Fruit fly (Drosophila melanogaster) ovary, adult (tissue): ENCODE data around the gene CG11975.

Source experiments
- CG17801 ChIP-seq: fragments of 200-800 bp; optimal IDR thresholded peaks from 2 replicates; lab custom pipeline; 2019; ENCODE audit warnings: missing biosample characterization, mild to moderate bottlenecking, missing genetic modification characterization, moderate library complexity; ENCODE audit not compliant: partially characterized antibody

The CG11975 gene

dm6 chr3R:8992928-8993579 lies at the start of gene CG11975:
Gene CG11975, plus strand, starts transcription at chr3R:8993253.
- peak; percentile 75 for TF ChIP-seq CG17801 (GFP tag; lab: Kevin White, UChicago)

dm6 chr3R:8944866-8945265 lies 48.2 kb upstream of the CG11975 start, which contains the start of gene CG11964:
Gene CG11964, minus strand, starts transcription at chr3R:8945020.
- no peak for TF ChIP-seq CG17801 (GFP tag; lab: Kevin White, UChicago)

DNA sequence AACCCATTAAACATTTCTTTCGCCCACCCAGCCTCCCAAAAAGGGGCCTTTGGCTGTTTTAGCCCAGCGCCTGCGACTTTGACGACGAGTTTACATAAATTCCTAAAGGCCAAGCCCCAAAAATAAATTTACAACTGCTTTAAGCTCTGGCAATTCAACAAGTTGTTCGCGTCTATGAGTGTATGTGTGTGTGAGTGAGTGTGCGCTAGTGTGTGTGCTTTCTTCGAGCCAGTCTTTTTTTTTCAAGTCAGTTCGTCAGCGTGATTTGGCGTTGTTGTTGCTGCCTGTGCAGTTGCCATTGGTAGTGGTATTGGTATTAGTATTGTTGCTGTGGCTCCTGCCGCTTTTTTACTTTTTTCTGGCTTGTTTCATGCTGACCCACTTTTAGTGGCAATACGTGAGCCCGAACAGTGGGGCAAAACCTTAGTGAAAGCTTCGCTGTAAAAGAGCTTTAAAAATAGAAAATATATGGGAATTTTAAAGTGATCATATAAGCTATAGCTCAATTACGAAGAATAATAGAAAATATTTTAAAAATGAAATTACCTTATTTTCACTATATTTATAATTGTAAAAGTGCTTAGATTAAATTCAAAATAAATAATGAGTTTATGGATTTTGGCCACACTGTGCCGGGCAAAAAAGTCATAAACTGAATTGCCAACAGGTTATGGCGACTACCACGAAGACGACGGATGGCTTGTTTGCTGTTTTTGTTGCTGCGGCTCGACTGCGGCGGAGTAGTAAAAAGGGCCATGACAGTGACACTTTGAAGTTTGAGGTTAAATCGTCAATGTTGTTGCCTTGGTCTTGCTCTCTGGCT lies 47.3 kb upstream of the CG11975 start:
- no peak for TF ChIP-seq CG17801 (GFP tag; lab: Kevin White, UChicago)

- no peak for TF ChIP-seq CG17801 (GFP tag; lab: Kevin White, UChicago)
Observed at dm6 chr3R:8946429-8946828, 46.6 kb upstream of the CG11975 start.

DNA sequence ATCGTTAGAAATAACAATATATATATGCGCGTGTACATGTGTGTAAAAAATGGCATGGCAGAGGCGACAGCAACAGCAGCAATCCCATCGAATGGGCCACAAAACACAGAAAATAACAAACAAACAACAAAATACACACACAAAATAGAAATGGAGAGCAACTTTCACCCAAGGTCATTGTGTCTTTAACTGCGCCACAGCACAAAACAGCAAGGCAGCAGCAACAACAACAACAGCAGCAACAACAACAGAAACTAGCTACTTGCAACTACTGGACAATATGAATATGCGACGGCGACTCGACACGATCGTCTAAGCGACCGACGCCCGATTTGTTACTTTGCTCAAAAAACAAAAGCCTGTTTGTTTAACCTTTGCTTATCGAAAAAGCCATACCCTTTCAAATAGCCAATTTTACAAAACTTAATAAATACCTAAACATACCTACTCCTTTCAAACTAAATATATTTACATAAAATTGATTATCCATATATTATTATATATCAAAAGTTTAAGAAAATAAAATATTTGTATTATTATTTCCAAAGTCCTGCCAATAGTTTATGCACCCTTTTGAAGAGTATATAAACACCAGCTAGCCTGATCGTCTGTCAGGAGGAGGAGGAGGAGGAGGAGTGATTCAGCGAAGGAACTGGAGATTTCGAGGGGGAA lies 45.2 kb upstream of the CG11975 start:
- TF ChIP-seq CG17801 (GFP tag; lab: Kevin White, UChicago) = no peak

DNA sequence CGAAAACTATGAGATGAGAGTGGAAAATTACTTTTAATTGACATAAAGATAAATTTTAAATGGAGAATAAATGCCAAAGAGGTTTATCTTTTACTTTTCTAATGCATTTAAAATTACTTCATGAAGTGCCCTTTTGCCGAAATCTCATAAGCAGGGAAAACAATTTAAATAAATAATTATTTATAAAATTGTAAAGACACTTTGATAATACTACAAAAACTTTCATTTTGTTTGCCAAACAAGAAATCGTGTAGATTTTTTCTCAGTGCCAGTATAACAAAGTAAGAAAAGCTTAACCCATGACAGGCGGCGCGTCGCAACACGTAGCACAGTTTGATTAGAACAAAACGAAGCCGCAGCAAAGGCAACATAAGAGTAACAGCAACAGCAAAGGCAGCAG lies 44.2 kb upstream of the CG11975 start:
- TF ChIP-seq CG17801 (GFP tag; lab: Kevin White, UChicago) = no peak

dm6 chr3R:8949334-8950066 lies 43.6 kb upstream of the CG11975 start:
- no peak for TF ChIP-seq CG17801 (GFP tag; lab: Kevin White, UChicago)

DNA sequence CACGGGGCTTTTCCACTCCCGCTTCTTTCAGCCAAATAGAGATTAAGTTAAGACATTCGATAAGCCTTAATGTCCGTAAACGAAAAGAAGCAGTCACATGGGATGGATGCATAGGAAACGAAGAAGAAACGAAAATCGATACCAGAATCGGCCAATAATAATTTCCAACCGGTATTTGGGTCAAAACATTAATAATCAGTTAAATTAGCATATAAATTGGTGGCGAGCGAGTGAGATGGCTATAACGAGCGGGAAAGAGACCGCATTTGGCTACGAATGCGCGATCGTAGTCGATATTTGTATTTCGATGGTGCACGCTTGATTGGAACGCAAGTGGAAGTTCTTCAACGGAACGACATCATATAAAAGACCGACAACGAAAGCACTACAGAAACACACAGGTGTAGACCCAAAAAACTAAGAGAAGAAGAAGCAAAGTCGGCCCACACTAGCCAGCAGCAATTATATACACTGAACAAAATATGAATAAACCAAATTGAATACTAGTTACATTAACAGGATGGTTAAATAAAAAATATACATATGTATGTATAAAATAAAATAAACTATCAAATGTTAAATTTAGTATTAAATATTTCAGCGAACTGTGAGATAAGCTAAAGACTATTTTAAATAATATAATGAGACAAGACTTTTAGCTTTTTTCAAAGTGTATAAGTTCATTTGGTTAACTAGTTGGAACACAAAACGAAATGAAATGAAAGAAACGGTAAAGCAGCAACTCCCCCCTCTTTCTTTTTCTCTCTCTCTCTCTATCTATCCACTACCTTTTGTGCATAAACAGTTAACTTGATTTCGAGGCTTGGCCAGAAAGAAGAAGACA lies 38.3 kb upstream of the CG11975 start:
- no peak for TF ChIP-seq CG17801 (GFP tag; lab: Kevin White, UChicago)

- no peak for TF ChIP-seq CG17801 (GFP tag; lab: Kevin White, UChicago)
Observed at dm6 chr3R:8955359-8955820, 37.7 kb upstream of the CG11975 start.

DNA sequence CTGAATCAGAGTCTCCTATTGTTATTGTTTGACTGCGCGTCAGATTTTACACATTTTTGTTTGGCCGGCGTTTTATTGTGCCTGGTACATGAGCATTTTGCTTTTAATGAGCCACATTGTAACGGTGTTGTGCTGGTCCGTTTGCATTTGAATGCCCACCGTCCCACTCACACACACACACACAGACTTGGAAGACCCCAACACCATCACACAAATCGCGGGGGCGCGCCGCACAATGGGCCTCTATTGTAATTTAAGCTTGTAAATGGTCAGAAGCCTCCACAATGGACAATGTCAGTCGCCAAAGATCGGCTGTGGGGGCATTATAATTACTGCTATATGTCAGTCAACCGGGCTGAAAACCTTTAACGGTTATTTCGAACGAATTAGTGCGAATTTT lies 36.7 kb upstream of the CG11975 start:
- no peak for TF ChIP-seq CG17801 (GFP tag; lab: Kevin White, UChicago)

dm6 chr3R:8957739-8958138 lies 35.3 kb upstream of the CG11975 start:
- TF ChIP-seq CG17801 (GFP tag; lab: Kevin White, UChicago) = no peak

dm6 chr3R:8958300-8958699 lies 34.8 kb upstream of the CG11975 start:
- no peak for TF ChIP-seq CG17801 (GFP tag; lab: Kevin White, UChicago)

dm6 chr3R:8959153-8959552 lies 33.9 kb upstream of the CG11975 start:
- TF ChIP-seq CG17801 (GFP tag; lab: Kevin White, UChicago) = no peak

DNA sequence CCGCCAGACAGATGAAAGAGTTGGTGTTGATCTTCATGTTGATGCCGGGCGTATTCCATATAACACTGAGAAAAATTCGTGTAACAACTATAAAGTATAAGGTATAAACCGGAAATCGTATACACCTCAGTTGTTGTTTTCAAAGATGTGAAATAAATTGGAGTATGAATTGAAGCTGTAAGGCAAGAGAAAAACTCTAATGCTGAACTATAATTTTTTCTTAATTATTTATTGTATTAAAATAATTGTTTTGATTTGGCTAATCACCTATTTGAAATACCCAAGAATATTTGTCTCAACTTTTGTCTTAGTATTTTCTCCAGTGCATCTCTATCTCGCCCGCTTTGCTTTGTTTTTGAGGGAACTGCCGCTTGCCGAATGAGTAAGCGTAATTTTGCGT lies 32.7 kb upstream of the CG11975 start:
- TF ChIP-seq CG17801 (GFP tag; lab: Kevin White, UChicago) = no peak
